Worm (Caenorhabditis elegans) whole organism, late embryonic: ENCODE measurements around the gene F20D6.10.

Experiments
- K09A11.1 ChIP-seq: sonication (generic microtip); optimal IDR thresholded peaks from 2 replicates; lab custom pipeline; 2017; ENCODE audit warnings: antibody characterized with exemption, mild to moderate bottlenecking, missing genetic modification characterization, missing compliant biosample characterization; ENCODE audit not compliant: insufficient read depth
- ceh-14 ChIP-seq: sonication (generic microtip); optimal IDR thresholded peaks from 2 replicates; lab custom pipeline; 2016; ENCODE audit warnings: missing genotype, missing genetic modification characterization, missing compliant biosample characterization
- ceh-30 ChIP-seq: fragments of 150-350 bp; optimal IDR thresholded peaks from 2 replicates; lab custom pipeline; 2014; ENCODE audit warnings: missing biosample characterization, missing genetic modification characterization
- eyg-1 ChIP-seq: sonication (generic microtip); optimal IDR thresholded peaks from 2 replicates; lab custom pipeline; 2016; ENCODE audit warnings: missing genotype, missing genetic modification characterization, missing compliant biosample characterization
- lim-6 ChIP-seq: sonication (generic microtip); optimal IDR thresholded peaks from 2 replicates; lab custom pipeline; 2016; ENCODE audit warnings: missing genetic modification characterization, missing compliant biosample characterization
- nfya-1 ChIP-seq: sonication (generic microtip); optimal IDR thresholded peaks from 2 replicates; lab custom pipeline; 2017; ENCODE audit warnings: missing genetic modification characterization, mild to moderate bottlenecking, missing compliant biosample characterization, antibody characterized with exemption, moderate library complexity
- zip-5 ChIP-seq: sonication (generic microtip); optimal IDR thresholded peaks from 2 replicates; lab custom pipeline; 2016; ENCODE audit warnings: missing genetic modification characterization, missing compliant biosample characterization

DNA sequence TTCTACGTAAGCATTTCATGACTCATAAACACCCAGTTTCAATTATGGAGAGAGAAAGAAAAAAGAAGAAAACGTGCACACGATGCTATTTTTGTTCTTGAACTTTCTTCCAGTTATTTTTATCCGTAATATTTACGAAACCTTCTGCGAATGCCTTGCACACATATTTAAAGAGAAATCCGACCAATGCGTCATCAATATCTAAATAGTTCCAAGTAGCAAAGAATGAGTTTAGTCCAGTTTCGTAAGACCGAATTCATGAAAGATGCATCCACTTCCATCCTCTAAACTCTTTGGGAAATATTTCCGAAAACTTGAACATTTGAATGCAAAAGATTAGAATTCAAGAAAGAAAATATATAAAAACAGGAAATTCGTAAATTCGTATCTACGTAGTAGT, 26.6 kb downstream of the F20D6.10 start:
- TF ChIP-seq zip-5 (tag; lab: Kevin White, UChicago) (no peak), lim-6 (tag; lab: Kevin White, UChicago) (no peak), ceh-30 (tag; lab: Kevin White, UChicago) (no peak), K09A11.1 (no peak), eyg-1 (tag; lab: Kevin White, UChicago) (no peak), ceh-14 (tag; lab: Kevin White, UChicago) (no peak), nfya-1 (no peak)
